Fruit fly (Drosophila melanogaster): ENCODE results near the gene CG31457.

CG31457 gene

DNA sequence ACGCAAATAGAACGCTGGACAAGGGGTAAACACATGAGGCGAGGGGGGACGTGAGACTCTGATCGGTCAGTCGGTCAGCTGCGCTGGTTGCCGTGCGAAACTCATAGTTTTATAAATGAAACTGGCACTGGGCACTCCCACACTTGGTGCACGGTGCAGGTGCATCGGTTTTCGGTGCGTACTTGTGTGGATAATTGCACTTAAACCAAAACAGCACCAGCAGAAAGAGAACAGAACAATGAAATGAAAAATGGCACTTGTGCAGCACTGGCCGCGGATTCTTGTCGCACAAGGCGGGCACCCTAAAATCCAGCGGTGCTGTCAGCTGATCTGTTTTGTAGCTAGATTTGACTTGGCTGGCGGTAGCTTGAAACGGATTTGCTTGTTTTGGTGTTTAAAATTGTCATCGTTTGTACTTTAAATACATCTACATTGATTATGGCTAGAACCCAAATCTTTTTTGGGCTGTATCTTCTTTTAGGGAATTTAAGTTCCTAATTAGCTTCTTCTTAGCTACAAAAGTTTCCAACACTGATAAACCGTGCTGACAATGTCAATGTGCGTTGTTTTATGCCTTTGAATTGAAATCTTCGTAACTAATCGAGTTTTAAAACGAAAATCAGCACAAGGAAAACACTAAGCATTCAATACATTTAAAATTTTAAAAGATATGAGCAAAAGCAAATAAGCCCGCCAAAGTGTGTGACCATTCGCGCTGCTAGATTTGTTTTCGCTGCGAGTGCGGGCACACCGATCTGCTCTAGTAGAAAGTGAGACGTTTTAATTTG is 9.9 kb downstream of the CG31457 start, which contains the start of the genes Rassf and CenB1A (continued):
- TF ChIP-seq Hr38 (GFP tag; optimal IDR thresholded peaks at IDR 0.05) (no peak), ss (GFP tag; optimal IDR thresholded peaks at IDR 0.05) (peak in 1 of 2 experiments; percentile 20), fd85E (GFP tag; optimal IDR thresholded peaks at IDR 0.05) (no peak), CG11762 (GFP tag; optimal IDR thresholded peaks at IDR 0.05; ENCODE audit: insufficient read depth) (peak; percentile 7), fkh (GFP tag; optimal IDR thresholded peaks at IDR 0.05) (peak; percentile 39), CG6808 (GFP tag; optimal IDR thresholded peaks at IDR 0.05) (peak; percentile 29), Eip93F (GFP tag; optimal IDR thresholded peaks at IDR 0.05) (no peak), dac (GFP tag; optimal IDR thresholded peaks at IDR 0.05) (no peak), CG10631 (GFP tag; optimal IDR thresholded peaks at IDR 0.05) (peak; percentile 44), CG4318 (GFP tag; optimal IDR thresholded peaks at IDR 0.05) (no peak), cyc (GFP tag; optimal IDR thresholded peaks at IDR 0.05) (peak; percentile 58), CG10669 (GFP tag; optimal IDR thresholded peaks at IDR 0.05) (no peak), Blimp-1 (GFP tag; optimal IDR thresholded peaks at IDR 0.05) (no peak), eg (GFP tag; IDR thresholded peaks at IDR 0.05) (0 out of 3 replicates have a peak, but pooled peaks have one; percentile 30), topi (GFP tag; optimal IDR thresholded peaks at IDR 0.05) (peak; percentile 51), CG8632 (GFP tag; optimal IDR thresholded peaks at IDR 0.05) (no peak), OdsH (GFP tag; optimal IDR thresholded peaks at IDR 0.05) (no peak), CG3032 (tag; optimal IDR thresholded peaks at IDR 0.05) (peak; percentile 35), dsx (GFP tag; optimal IDR thresholded peaks at IDR 0.05; ENCODE audit: poor library complexity, severe bottlenecking) (no peak), lz (GFP tag; optimal IDR thresholded peaks at IDR 0.05) (peak; percentile 66), Sox14 (GFP tag; optimal IDR thresholded peaks at IDR 0.05) (peak; percentile 87), CG1621 (tag; optimal IDR thresholded peaks at IDR 0.05) (no peak), CG6163 (GFP tag; IDR thresholded peaks at IDR 0.05) (peak; percentile 55; the same call in 2 of the 3 replicates), CG6792 (GFP tag; optimal IDR thresholded peaks at IDR 0.05) (peak; percentile 13), Sox102F (GFP tag; optimal IDR thresholded peaks at IDR 0.05) (peak; percentile 12), spab (GFP tag; optimal IDR thresholded peaks at IDR 0.05) (no peak), CG3919 (GFP tag; optimal IDR thresholded peaks at IDR 0.05) (peak; percentile 58)

DNA sequence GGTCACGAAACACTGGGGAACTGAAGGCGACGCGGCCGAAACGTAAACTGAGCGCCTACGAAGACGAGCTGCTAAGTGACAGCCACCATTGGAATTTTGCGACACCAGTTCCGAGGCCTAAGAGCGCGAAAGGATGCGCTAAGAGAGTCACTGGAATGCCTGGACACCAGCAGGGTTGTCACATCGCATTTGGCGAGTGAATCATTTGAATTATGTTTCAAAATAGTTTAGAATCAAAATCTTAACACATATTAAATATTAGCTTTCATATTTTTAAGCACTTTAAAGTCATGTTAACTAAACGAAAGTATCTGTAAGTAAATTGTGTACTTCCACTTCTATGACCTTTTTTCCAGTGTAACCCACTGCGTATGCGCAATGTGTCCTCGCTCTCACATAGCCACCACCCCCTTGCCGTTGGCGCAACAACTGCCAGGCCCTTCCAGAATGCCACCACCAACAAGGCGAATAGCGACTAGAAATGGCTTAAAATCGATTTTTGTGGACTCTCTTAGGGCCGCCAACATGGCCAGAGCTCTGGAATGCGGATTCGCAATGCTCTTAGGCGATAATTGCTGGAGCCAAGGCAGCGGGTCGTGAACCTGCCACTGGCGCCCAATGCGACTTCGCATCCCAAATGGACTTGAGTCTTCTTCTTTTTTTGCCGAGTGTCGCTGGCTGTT is 15.0 kb downstream of the CG31457 start, which contains the start of gene Cow:
TSS of gene Cow (minus strand) at position 51 of the 683 bp plus-strand sequence.
- TF ChIP-seq CG15336 (GFP tag; IDR thresholded peaks at IDR 0.05): peak; percentile 36; the same call in 1 of the 2 replicates
- peak; percentile 34 for TF ChIP-seq CG31627 (GFP tag; optimal IDR thresholded peaks at IDR 0.05)
- peak; percentile 52 for TF ChIP-seq Hr4 (GFP tag; optimal IDR thresholded peaks at IDR 0.05)
- peak; percentile 59 for TF ChIP-seq CG6163 (GFP tag; IDR thresholded peaks at IDR 0.05)
- no peak for TF ChIP-seq vri (GFP tag; optimal IDR thresholded peaks at IDR 0.05)
- TF ChIP-seq esn (GFP tag; optimal IDR thresholded peaks at IDR 0.05): no peak
- TF ChIP-seq Sox14 (GFP tag; optimal IDR thresholded peaks at IDR 0.05): peak; percentile 12
- peak; percentile 46 for TF ChIP-seq topi (GFP tag; optimal IDR thresholded peaks at IDR 0.05)
- TF ChIP-seq fkh (GFP tag; optimal IDR thresholded peaks at IDR 0.05): no peak
- TF ChIP-seq CG11902 (GFP tag; optimal IDR thresholded peaks at IDR 0.05): no peak
- peak; percentile 56 for TF ChIP-seq CG32006 (GFP tag; optimal IDR thresholded peaks at IDR 0.05)
- no peak for TF ChIP-seq Ets21C (GFP tag; optimal IDR thresholded peaks at IDR 0.05)
- TF ChIP-seq Sox15 (GFP tag; optimal IDR thresholded peaks at IDR 0.05): no peak
- peak; percentile 17 for TF ChIP-seq CG1621 (tag; optimal IDR thresholded peaks at IDR 0.05)
- peak; percentile 33 for TF ChIP-seq dsx (GFP tag; optimal IDR thresholded peaks at IDR 0.05; ENCODE audit: poor library complexity, severe bottlenecking)
- peak; percentile 31 for TF ChIP-seq CG10631 (GFP tag; optimal IDR thresholded peaks at IDR 0.05)
- TF ChIP-seq Lpt (GFP tag; optimal IDR thresholded peaks at IDR 0.05): no peak
- TF ChIP-seq CG34406 (GFP tag; optimal IDR thresholded peaks at IDR 0.05): no peak
- TF ChIP-seq Eip78C (GFP tag): peak; percentile 81
- peak; percentile 46 for TF ChIP-seq Eip75B (GFP tag; optimal IDR thresholded peaks at IDR 0.05)
- peak; percentile 40 for TF ChIP-seq lz (GFP tag; optimal IDR thresholded peaks at IDR 0.05)
- TF ChIP-seq CG10669 (GFP tag; optimal IDR thresholded peaks at IDR 0.05): peak; percentile 48
- peak; percentile 2 to 3 for TF ChIP-seq ss (GFP tag; optimal IDR thresholded peaks at IDR 0.05)
- no peak for TF ChIP-seq CG7368 (GFP tag; optimal IDR thresholded peaks at IDR 0.05)
- no peak for TF ChIP-seq CG8319 (GFP tag; optimal IDR thresholded peaks at IDR 0.05)
- no peak for TF ChIP-seq CG6854 (GFP tag; optimal IDR thresholded peaks at IDR 0.05)
- peak; percentile 70 for TF ChIP-seq eg (GFP tag; IDR thresholded peaks at IDR 0.05)
- TF ChIP-seq Blimp-1 (GFP tag; optimal IDR thresholded peaks at IDR 0.05): no peak
- no peak for TF ChIP-seq CG16779 (tag; optimal IDR thresholded peaks at IDR 0.05)
- TF ChIP-seq achi (GFP tag; optimal IDR thresholded peaks at IDR 0.05): peak; percentile 43
- TF ChIP-seq fd59A (GFP tag; optimal IDR thresholded peaks at IDR 0.05): no peak

All from whole organism, prepupa.